Worm (Caenorhabditis elegans): Measurements from ENCODE around the gene T13F2.4.

DNA sequence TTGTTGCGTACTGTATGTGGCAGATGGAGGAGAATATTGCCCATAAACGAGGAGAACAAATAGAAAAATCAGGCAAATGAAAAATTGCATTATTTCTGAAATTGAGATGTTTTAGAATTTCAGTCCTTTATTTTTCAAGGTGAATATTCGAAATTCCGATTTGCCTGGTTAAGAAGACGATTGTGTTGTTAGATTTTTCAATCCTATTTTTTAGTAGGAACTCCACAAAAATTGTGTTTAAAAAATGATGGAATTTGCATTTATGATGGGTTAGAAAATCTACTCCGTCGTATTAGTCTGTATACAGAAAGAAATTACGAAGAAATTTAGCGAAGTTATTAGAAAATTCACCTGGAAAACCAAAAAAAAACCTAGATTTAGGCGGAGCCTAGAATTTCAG, 25.8 kb downstream of the T13F2.4 start, which contains the start of gene egl-20:
- TF ChIP-seq rnt-1 (tag; optimal IDR thresholded peaks at IDR 0.05) (no peak), ama-1 (optimal IDR thresholded peaks at IDR 0.05) (no peak), mep-1 (tag; optimal IDR thresholded peaks at IDR 0.05) (no peak), lin-15B (tag; optimal IDR thresholded peaks at IDR 0.05) (no peak), nhr-76 (tag; optimal IDR thresholded peaks at IDR 0.05) (no peak), alr-1 (tag; optimal IDR thresholded peaks at IDR 0.05; ENCODE audit: borderline replicate concordance) (no peak)
